Worm (Caenorhabditis elegans): ENCODE measurements around the gene lips-9.

Gene lips-9

ce11 chrII:12944587-12945126 is 9.5 kb upstream of the lips-9 start (continued):
- TF ChIP-seq tbp1 (GFP tag; optimal IDR thresholded peaks at IDR 0.05): peak; percentile 83
- peak; percentile 99 for TF ChIP-seq attf-6 (GFP tag; IDR thresholded peaks at IDR 0.05)
- peak; percentile 99 for TF ChIP-seq pbrm-1 (GFP tag; IDR thresholded peaks at IDR 0.05)
- TF ChIP-seq cebp-1 (GFP tag; IDR thresholded peaks at IDR 0.05): no peak; the same call in none of the 2 replicates
- TF ChIP-seq cebp-1 (tag; optimal IDR thresholded peaks at IDR 0.05): peak; percentile 93
- TF ChIP-seq ZK185.1 (tag; optimal IDR thresholded peaks at IDR 0.05; ENCODE audit: poor library complexity, severe bottlenecking): peak; percentile 91
- peak; percentile 93 for TF ChIP-seq madf-6 (GFP tag; IDR thresholded peaks at IDR 0.05)
- peak; percentile 82 to 98 for TF ChIP-seq rec-8 (tag; optimal IDR thresholded peaks at IDR 0.05)
- peak; percentile 93 for TF ChIP-seq nhr-90 (tag; optimal IDR thresholded peaks at IDR 0.05)
- peak; percentile 91 for TF ChIP-seq madf-10 (tag; optimal IDR thresholded peaks at IDR 0.05)
- TF ChIP-seq ceh-58 (GFP tag; IDR thresholded peaks at IDR 0.05): 0 out of 2 replicates have a peak, but pooled peaks have one; percentile 26
- peak; percentile 92 for TF ChIP-seq unc-130 (GFP tag; optimal IDR thresholded peaks at IDR 0.05)
- peak; percentile 5 for TF ChIP-seq unc-62 (GFP tag; optimal IDR thresholded peaks at IDR 0.05)
- TF ChIP-seq bed-2 (GFP tag; IDR thresholded peaks at IDR 0.05): peak; percentile 64; the same call in 1 of the 2 replicates
- TF ChIP-seq B0035.1 (tag; optimal IDR thresholded peaks at IDR 0.05): peak; percentile 89
- peak; percentile 84 for TF ChIP-seq ceh-79 (tag; optimal IDR thresholded peaks at IDR 0.05)
- TF ChIP-seq F39B2.1 (GFP tag; IDR thresholded peaks at IDR 0.05): 0 out of 2 replicates have a peak, but pooled peaks have one; percentile 78
- TF ChIP-seq mes-4 (tag; optimal IDR thresholded peaks at IDR 0.05): peak; percentile 89
- peak; percentile 83 for TF ChIP-seq ceh-100 (GFP tag; IDR thresholded peaks at IDR 0.05)
- peak; percentile 93 for TF ChIP-seq atf-7 (tag; optimal IDR thresholded peaks at IDR 0.05)
- TF ChIP-seq hlh-12 (tag; optimal IDR thresholded peaks at IDR 0.05): peak; percentile 24
- TF ChIP-seq hmg-20 (GFP tag; IDR thresholded peaks at IDR 0.05): peak; percentile 87
- TF ChIP-seq B0019.2 (GFP tag; conservative IDR thresholded peaks at IDR 0.05): peak; percentile 76
- TF ChIP-seq rpc-1 (optimal IDR thresholded peaks at IDR 0.05): peak; percentile 38
- TF ChIP-seq rpc-1 (tag; optimal IDR thresholded peaks at IDR 0.05): peak; percentile 18
- TF ChIP-seq zim-3 (tag; optimal IDR thresholded peaks at IDR 0.05): peak; percentile 87
- TF ChIP-seq lag-1 (GFP tag; IDR thresholded peaks at IDR 0.05): no peak
- peak; percentile 96 for TF ChIP-seq snpc-3.4 (tag; optimal IDR thresholded peaks at IDR 0.05)
- TF ChIP-seq ztf-3 (GFP tag; optimal IDR thresholded peaks at IDR 0.05): peak; percentile 83
- TF ChIP-seq ztf-28 (GFP tag; IDR thresholded peaks at IDR 0.05): peak; percentile 90
- peak; percentile 76 for TF ChIP-seq tbx-9 (tag; optimal IDR thresholded peaks at IDR 0.05; ENCODE audit: borderline replicate concordance)
- TF ChIP-seq nfya-2 (GFP tag; IDR thresholded peaks at IDR 0.05): no peak
- TF ChIP-seq ztf-6 (GFP tag; IDR thresholded peaks at IDR 0.05): peak; percentile 56; the same call in 1 of the 2 replicates
- peak; percentile 96 for TF ChIP-seq hsf-1 (GFP tag; IDR thresholded peaks at IDR 0.05)
- peak; percentile 86 for TF ChIP-seq ceh-27 (GFP tag; optimal IDR thresholded peaks at IDR 0.05)
- TF ChIP-seq ztf-22 (GFP tag; optimal IDR thresholded peaks at IDR 0.05): peak; percentile 92
- TF ChIP-seq ztf-18 (tag; optimal IDR thresholded peaks at IDR 0.05): peak; percentile 85
- TF ChIP-seq somi-1 (GFP tag; optimal IDR thresholded peaks at IDR 0.05): peak; percentile 93
- peak; percentile 84; the same call in 1 of the 2 replicates for TF ChIP-seq sea-2 (GFP tag; IDR thresholded peaks at IDR 0.05)
- peak; percentile 95 for TF ChIP-seq dpff-1 (tag; optimal IDR thresholded peaks at IDR 0.05)
- peak; percentile 82; the same call in 1 of the 2 replicates for TF ChIP-seq attf-3 (GFP tag; conservative IDR thresholded peaks at IDR 0.05)
- TF ChIP-seq Y56A3A.18 (GFP tag; IDR thresholded peaks at IDR 0.05): peak; percentile 97
- TF ChIP-seq aptf-2 (GFP tag; conservative IDR thresholded peaks at IDR 0.05): peak; percentile 77; the same call in 1 of the 2 replicates
- TF ChIP-seq fkh-3 (tag; optimal IDR thresholded peaks at IDR 0.05): peak; percentile 92
- TF ChIP-seq bed-1 (GFP tag; IDR thresholded peaks at IDR 0.05): 0 out of 2 replicates have a peak, but pooled peaks have one; percentile 45
- peak; percentile 79 for TF ChIP-seq Y79H2A.3 (GFP tag; conservative IDR thresholded peaks at IDR 0.05)
- peak; percentile 84 for TF ChIP-seq attf-5 (GFP tag; optimal IDR thresholded peaks at IDR 0.05)
- peak; percentile 54; the same call in 1 of the 2 replicates for TF ChIP-seq cebp-2 (GFP tag; IDR thresholded peaks at IDR 0.05)
